Worm (Caenorhabditis elegans): ENCODE data around the gene tbx-2.

tbx-2 gene

DNA sequence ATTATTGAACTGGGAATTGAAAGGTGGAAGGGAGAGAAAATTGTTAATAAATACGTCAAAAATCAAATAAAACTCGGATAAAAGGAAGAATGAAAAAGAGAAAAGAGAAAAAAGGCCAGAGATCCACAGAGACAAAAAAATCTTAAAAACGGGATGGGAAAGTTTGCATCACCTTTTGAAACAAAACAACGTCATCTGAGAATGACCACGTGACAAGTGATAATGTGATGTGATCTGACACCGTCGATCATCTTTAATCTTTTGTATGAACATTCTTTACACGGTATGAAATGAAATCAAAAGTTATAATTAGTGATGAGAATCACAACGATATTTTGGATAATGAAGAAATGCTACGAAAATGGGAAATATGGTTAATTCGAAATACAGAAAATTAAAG lies 29.6 kb upstream of the tbx-2 start:
- TF ChIP-seq lsy-2 (tag; optimal IDR thresholded peaks at IDR 0.05): no peak
- TF ChIP-seq hlh-4 (tag; optimal IDR thresholded peaks at IDR 0.05): no peak
- TF ChIP-seq ceh-88 (GFP tag; IDR thresholded peaks at IDR 0.05): no peak
- no peak for TF ChIP-seq efl-3 (GFP tag; optimal IDR thresholded peaks at IDR 0.05)
- TF ChIP-seq snpc-4 (tag; optimal IDR thresholded peaks at IDR 0.05): no peak
- TF ChIP-seq C04F5.9 (tag; optimal IDR thresholded peaks at IDR 0.05): no peak
- no peak for TF ChIP-seq mdl-1 (tag; optimal IDR thresholded peaks at IDR 0.05)
- no peak for TF ChIP-seq C16A3.4 (tag; optimal IDR thresholded peaks at IDR 0.05)
- TF ChIP-seq ama-1 (optimal IDR thresholded peaks at IDR 0.05): no peak
- no peak for TF ChIP-seq ceh-8 (GFP tag; optimal IDR thresholded peaks at IDR 0.05)
- no peak for TF ChIP-seq ztf-4 (tag; optimal IDR thresholded peaks at IDR 0.05)
- no peak for TF ChIP-seq isw-1 (GFP tag; IDR thresholded peaks at IDR 0.05)
- no peak for TF ChIP-seq F16B12.6 (tag; optimal IDR thresholded peaks at IDR 0.05)
- TF ChIP-seq snu-23 (GFP tag; optimal IDR thresholded peaks at IDR 0.05): peak; percentile 42
- TF ChIP-seq unc-130 (tag; optimal IDR thresholded peaks at IDR 0.05): no peak
- TF ChIP-seq nhr-28 (tag; optimal IDR thresholded peaks at IDR 0.05): no peak
- no peak for TF ChIP-seq ces-1 (GFP tag; optimal IDR thresholded peaks at IDR 0.05)
- TF ChIP-seq zip-4 (GFP tag; optimal IDR thresholded peaks at IDR 0.05): no peak
- no peak for TF ChIP-seq nhr-77 (tag; optimal IDR thresholded peaks at IDR 0.05)
- no peak for TF ChIP-seq nhr-84 (tag; optimal IDR thresholded peaks at IDR 0.05)
- TF ChIP-seq vab-15 (tag; optimal IDR thresholded peaks at IDR 0.05): no peak
- no peak for TF ChIP-seq nhr-19 (GFP tag; conservative IDR thresholded peaks at IDR 0.05)
- TF ChIP-seq tlp-1 (tag; optimal IDR thresholded peaks at IDR 0.05): no peak
- no peak for TF ChIP-seq sptf-1 (tag; optimal IDR thresholded peaks at IDR 0.05)
- no peak for TF ChIP-seq skn-1 (tag; optimal IDR thresholded peaks at IDR 0.05)
- TF ChIP-seq egl-13 (tag; optimal IDR thresholded peaks at IDR 0.05): no peak
- no peak for TF ChIP-seq pqm-1 (tag; optimal IDR thresholded peaks at IDR 0.05)
- TF ChIP-seq unc-98 (GFP tag; IDR thresholded peaks at IDR 0.05): no peak
- peak; percentile 44 for TF ChIP-seq nhr-20 (tag; optimal IDR thresholded peaks at IDR 0.05)
- no peak for TF ChIP-seq aly-2 (tag; optimal IDR thresholded peaks at IDR 0.05)
- TF ChIP-seq elt-2 (tag; optimal IDR thresholded peaks at IDR 0.05): no peak
- no peak for TF ChIP-seq nhr-11 (tag; optimal IDR thresholded peaks at IDR 0.05)
- no peak for TF ChIP-seq rnt-1 (tag; optimal IDR thresholded peaks at IDR 0.05)
- TF ChIP-seq elt-3 (tag; optimal IDR thresholded peaks at IDR 0.05): peak in 1 of 6 experiments; percentile 50
- no peak for TF ChIP-seq fos-1 (tag; optimal IDR thresholded peaks at IDR 0.05)
- no peak for TF ChIP-seq irx-1 (tag; optimal IDR thresholded peaks at IDR 0.05)
- TF ChIP-seq lin-15B (tag; optimal IDR thresholded peaks at IDR 0.05): no peak
- TF ChIP-seq tbx-2 (tag; optimal IDR thresholded peaks at IDR 0.05): peak; percentile 24
- TF ChIP-seq ceh-82 (tag; optimal IDR thresholded peaks at IDR 0.05): no peak
- peak; percentile 15 for TF ChIP-seq nhr-71 (tag; optimal IDR thresholded peaks at IDR 0.05)
- peak; percentile 66 for TF ChIP-seq nhr-85 (tag)
- TF ChIP-seq alr-1 (tag; optimal IDR thresholded peaks at IDR 0.05; ENCODE audit: borderline replicate concordance): no peak
- peak; percentile 81 for TF ChIP-seq blmp-1 (tag; optimal IDR thresholded peaks at IDR 0.05)
- TF ChIP-seq ztf-11 (tag; optimal IDR thresholded peaks at IDR 0.05): no peak
- TF ChIP-seq nhr-90 (tag; optimal IDR thresholded peaks at IDR 0.05; ENCODE audit: poor library complexity): no peak
- no peak for TF ChIP-seq pag-3 (tag; optimal IDR thresholded peaks at IDR 0.05; ENCODE audit: borderline replicate concordance, insufficient read depth)
- TF ChIP-seq xbp-1 (tag; optimal IDR thresholded peaks at IDR 0.05): no peak
- TF ChIP-seq hlh-17 (GFP tag; optimal IDR thresholded peaks at IDR 0.05; ENCODE audit: borderline replicate concordance): no peak
- no peak for TF ChIP-seq sox-4 (tag; optimal IDR thresholded peaks at IDR 0.05)
- TF ChIP-seq sup-37 (GFP tag; optimal IDR thresholded peaks at IDR 0.05): no peak
- no peak for TF ChIP-seq unc-62 (GFP tag; optimal IDR thresholded peaks at IDR 0.05)
- no peak for TF ChIP-seq fkh-10 (GFP tag; optimal IDR thresholded peaks at IDR 0.05)
- no peak for TF ChIP-seq lin-14 (GFP tag; optimal IDR thresholded peaks at IDR 0.05)
- TF ChIP-seq mef-2 (tag; optimal IDR thresholded peaks at IDR 0.05): no peak
